Fruit fly (Drosophila melanogaster): ENCODE data around the gene Rbp1.

Gene Rbp1

dm6 chr3R:10788186-10788585, 4.0 kb downstream of the Rbp1 start, which contains the start of the genes Art1 and Mcm5:
Gene Art1, minus strand, starts transcription at chr3R:10788226.
Gene Mcm5, plus strand, starts transcription at chr3R:10788524.
- no peak for TF ChIP-seq Gug (GFP tag; IDR thresholded peaks at IDR 0.05)
- TF ChIP-seq Sox15 (GFP tag; optimal IDR thresholded peaks at IDR 0.05) = no peak
- TF ChIP-seq CG31627 (GFP tag; optimal IDR thresholded peaks at IDR 0.05) = peak; percentile 60
- TF ChIP-seq CG15336 (GFP tag; IDR thresholded peaks at IDR 0.05) = no peak
- TF ChIP-seq eg (GFP tag; IDR thresholded peaks at IDR 0.05) = no peak
- TF ChIP-seq spab (GFP tag; optimal IDR thresholded peaks at IDR 0.05) = no peak
- TF ChIP-seq pdm3 (GFP tag; optimal IDR thresholded peaks at IDR 0.05) = peak; percentile 20
- TF ChIP-seq ss (GFP tag; optimal IDR thresholded peaks at IDR 0.05) = no peak
- TF ChIP-seq svp (GFP tag) = no peak
- TF ChIP-seq fkh (GFP tag; optimal IDR thresholded peaks at IDR 0.05) = no peak
- no peak for TF ChIP-seq CG11762 (GFP tag; optimal IDR thresholded peaks at IDR 0.05; ENCODE audit: insufficient read depth)
- TF ChIP-seq vri (GFP tag; optimal IDR thresholded peaks at IDR 0.05) = no peak
- no peak for TF ChIP-seq fd85E (GFP tag; optimal IDR thresholded peaks at IDR 0.05)
- TF ChIP-seq CG16779 (tag; optimal IDR thresholded peaks at IDR 0.05) = no peak
- peak; percentile 49 for TF ChIP-seq topi (GFP tag; optimal IDR thresholded peaks at IDR 0.05)
- TF ChIP-seq cyc (GFP tag; optimal IDR thresholded peaks at IDR 0.05) = peak; percentile 46
- TF ChIP-seq Sox102F (GFP tag; optimal IDR thresholded peaks at IDR 0.05) = no peak
- TF ChIP-seq Eip75B (GFP tag; optimal IDR thresholded peaks at IDR 0.05) = no peak
- TF ChIP-seq Blimp-1 (GFP tag; optimal IDR thresholded peaks at IDR 0.05) = no peak
- TF ChIP-seq CG11294 (GFP tag; IDR thresholded peaks at IDR 0.05) = no peak
- TF ChIP-seq Ets96B (tag; optimal IDR thresholded peaks at IDR 0.05) = no peak
- no peak for TF ChIP-seq CG6792 (GFP tag; optimal IDR thresholded peaks at IDR 0.05)
- TF ChIP-seq CG32006 (GFP tag; optimal IDR thresholded peaks at IDR 0.05) = no peak
- TF ChIP-seq CG3919 (GFP tag; optimal IDR thresholded peaks at IDR 0.05) = no peak
- peak; percentile 50 for TF ChIP-seq CG10631 (GFP tag; optimal IDR thresholded peaks at IDR 0.05)
- TF ChIP-seq CG8632 (GFP tag; optimal IDR thresholded peaks at IDR 0.05) = peak; percentile 14
- TF ChIP-seq dsx (GFP tag; optimal IDR thresholded peaks at IDR 0.05; ENCODE audit: poor library complexity, severe bottlenecking) = no peak
- TF ChIP-seq dac (GFP tag; optimal IDR thresholded peaks at IDR 0.05) = no peak
- TF ChIP-seq CG3032 (tag; optimal IDR thresholded peaks at IDR 0.05) = peak; percentile 48
- TF ChIP-seq CG8119 (GFP tag; IDR thresholded peaks at IDR 0.05) = no peak
- TF ChIP-seq Sox14 (GFP tag; optimal IDR thresholded peaks at IDR 0.05) = peak; percentile 72
- no peak for TF ChIP-seq CG6808 (GFP tag; optimal IDR thresholded peaks at IDR 0.05)
- no peak for TF ChIP-seq net (GFP tag; optimal IDR thresholded peaks at IDR 0.05)
- TF ChIP-seq CG34406 (GFP tag; optimal IDR thresholded peaks at IDR 0.05) = no peak
- no peak for TF ChIP-seq CG7368 (GFP tag; optimal IDR thresholded peaks at IDR 0.05)
- TF ChIP-seq CG6276 (GFP tag; optimal IDR thresholded peaks at IDR 0.05) = no peak
- TF ChIP-seq esn (GFP tag; optimal IDR thresholded peaks at IDR 0.05) = peak; percentile 58
- no peak for TF ChIP-seq Smox (GFP tag; optimal IDR thresholded peaks at IDR 0.05)
- no peak for TF ChIP-seq fd59A (GFP tag; optimal IDR thresholded peaks at IDR 0.05)
- no peak for TF ChIP-seq Eip78C (GFP tag)
- TF ChIP-seq Lpt (GFP tag; optimal IDR thresholded peaks at IDR 0.05) = no peak
- no peak for TF ChIP-seq Hr38 (GFP tag; optimal IDR thresholded peaks at IDR 0.05)
- no peak for TF ChIP-seq CG9139 (GFP tag; optimal IDR thresholded peaks at IDR 0.05)
- TF ChIP-seq CG6163 (GFP tag; IDR thresholded peaks at IDR 0.05) = no peak
- TF ChIP-seq Met (GFP tag; optimal IDR thresholded peaks at IDR 0.05) = no peak
- no peak for TF ChIP-seq Eip93F (GFP tag; optimal IDR thresholded peaks at IDR 0.05)
- TF ChIP-seq achi (GFP tag; optimal IDR thresholded peaks at IDR 0.05) = no peak
- TF ChIP-seq OdsH (GFP tag; optimal IDR thresholded peaks at IDR 0.05) = no peak
- no peak for TF ChIP-seq acj6 (GFP tag; optimal IDR thresholded peaks at IDR 0.05)
- TF ChIP-seq CG1621 (tag; optimal IDR thresholded peaks at IDR 0.05) = no peak
- peak; percentile 53 for TF ChIP-seq Hr39 (GFP tag; optimal IDR thresholded peaks at IDR 0.05)
- no peak for TF ChIP-seq salr (GFP tag; optimal IDR thresholded peaks at IDR 0.05)
- no peak for TF ChIP-seq CG4318 (GFP tag; optimal IDR thresholded peaks at IDR 0.05)

All from whole organism, prepupa.